Worm (Caenorhabditis elegans) whole organism, late embryonic: ENCODE results near the gene Y116A8C.470.

ENCODE experiments used
- ama-1 ChIP-seq: fragments of 150-350 bp; optimal IDR thresholded peaks from 2 replicates; lab custom pipeline; 2014
- ceh-18 ChIP-seq: sonication (generic microtip); optimal IDR thresholded peaks from 2 replicates; lab custom pipeline; 2016; ENCODE audit warnings: missing genetic modification characterization, missing compliant biosample characterization
- elt-4 ChIP-seq: sonication (generic microtip); optimal IDR thresholded peaks from 2 replicates; lab custom pipeline; 2016; ENCODE audit warnings: missing genetic modification characterization, missing compliant biosample characterization
- nfya-1 ChIP-seq: sonication (generic microtip); optimal IDR thresholded peaks from 2 replicates; lab custom pipeline; 2017; ENCODE audit warnings: missing genetic modification characterization, mild to moderate bottlenecking, missing compliant biosample characterization, antibody characterized with exemption, moderate library complexity
- nhr-11 ChIP-seq: fragments of 150-350 bp; optimal IDR thresholded peaks from 2 replicates; lab custom pipeline; 2014; ENCODE audit warnings: missing biosample characterization, missing genetic modification characterization

ce11 chrIV:16949767-16950166, 30.7 kb upstream of the Y116A8C.470 start, which contains the start of gene rad-54.B:
- no peak for TF ChIP-seq ceh-18 (tag; lab: Kevin White, UChicago)
- no peak for TF ChIP-seq elt-4 (tag; lab: Kevin White, UChicago)
- TF ChIP-seq ama-1, result no peak
- no peak for TF ChIP-seq nfya-1 (tag; lab: Kevin White, UChicago)
- no peak for TF ChIP-seq nhr-11 (tag; lab: Kevin White, UChicago)
